Fruit fly (Drosophila melanogaster): ENCODE data around the gene chm.

The chm gene

dm6 chr2L:7395813-7396212, 16.4 kb upstream of the chm start (continued):
- TF ChIP-seq Drgx (GFP tag; IDR thresholded peaks at IDR 0.05), result no peak
- peak in 1 of 2 experiments; percentile 44 for TF ChIP-seq dpn (GFP tag; optimal IDR thresholded peaks at IDR 0.05)
- TF ChIP-seq Bdp1 (GFP tag; optimal IDR thresholded peaks at IDR 0.05), result no peak
- TF ChIP-seq pan (optimal IDR thresholded peaks at IDR 0.05), result no peak
- TF ChIP-seq pan (GFP tag; optimal IDR thresholded peaks at IDR 0.05 in 1 of 2, IDR thresholded peaks at IDR 0.05 in 1 of 2), result peak in 1 of 2 experiments; percentile 53
- TF ChIP-seq CG11504 (tag; optimal IDR thresholded peaks at IDR 0.05), result peak; percentile 86
- peak; percentile 57 for TF ChIP-seq CG8388 (GFP tag; optimal IDR thresholded peaks at IDR 0.05)
- peak; percentile 31; the same call in 1 of the 3 replicates for TF ChIP-seq CG14050 (GFP tag; IDR thresholded peaks at IDR 0.05)
- peak; percentile 44 for TF ChIP-seq CG10979 (tag; optimal IDR thresholded peaks at IDR 0.05)
- no peak for TF ChIP-seq pnt (GFP tag; optimal IDR thresholded peaks at IDR 0.05)
- TF ChIP-seq Ssrp (tag; optimal IDR thresholded peaks at IDR 0.05), result peak; percentile 60
- TF ChIP-seq ac (GFP tag; optimal IDR thresholded peaks at IDR 0.05), result no peak
- peak; percentile 34 for TF ChIP-seq Dek (tag; optimal IDR thresholded peaks at IDR 0.05)
- no peak for TF ChIP-seq CG6272 (GFP tag; IDR thresholded peaks at IDR 0.05)
- TF ChIP-seq CG14710 (tag; optimal IDR thresholded peaks at IDR 0.05), result peak; percentile 11
- TF ChIP-seq D19A (tag; optimal IDR thresholded peaks at IDR 0.05), result peak; percentile 52
- TF ChIP-seq CG16815 (GFP tag; optimal IDR thresholded peaks at IDR 0.05), result peak; percentile 0
- TF ChIP-seq CG10366 (GFP tag; IDR thresholded peaks at IDR 0.05), result peak; percentile 50; the same call in 1 of the 2 replicates
- peak; percentile 14 for TF ChIP-seq CG18476 (GFP tag; optimal IDR thresholded peaks at IDR 0.05)
- no peak for TF ChIP-seq ssp (GFP tag; IDR thresholded peaks at IDR 0.05)
- peak; percentile 65 for TF ChIP-seq Oli (tag; optimal IDR thresholded peaks at IDR 0.05)
- TF ChIP-seq bbx (GFP tag; IDR thresholded peaks at IDR 0.05; ENCODE audit: partially characterized antibody), result no peak
- no peak for TF ChIP-seq CG6654 (GFP tag; optimal IDR thresholded peaks at IDR 0.05)
- peak; percentile 12; the same call in 1 of the 2 replicates for TF ChIP-seq rib (GFP tag; IDR thresholded peaks at IDR 0.05)
- peak; percentile 71 for TF ChIP-seq Rfx (GFP tag; IDR thresholded peaks at IDR 0.05)
- peak; percentile 7 for TF ChIP-seq CG10654 (GFP tag; optimal IDR thresholded peaks at IDR 0.05)
- no peak for TF ChIP-seq D (optimal IDR thresholded peaks at IDR 0.05)
- peak; percentile 23 for TF ChIP-seq D (GFP tag; optimal IDR thresholded peaks at IDR 0.05)
- peak; percentile 7 for TF ChIP-seq tio (GFP tag; optimal IDR thresholded peaks at IDR 0.05)
- TF ChIP-seq CG15073 (GFP tag; optimal IDR thresholded peaks at IDR 0.05), result no peak
- peak; percentile 49 for TF ChIP-seq ind (GFP tag; optimal IDR thresholded peaks at IDR 0.05)
- TF ChIP-seq oc (tag; optimal IDR thresholded peaks at IDR 0.05), result peak; percentile 52
- TF ChIP-seq hkb (optimal IDR thresholded peaks at IDR 0.05), result no peak
- peak; percentile 66 for TF ChIP-seq hkb (GFP tag; IDR thresholded peaks at IDR 0.05)
- peak; percentile 34 for TF ChIP-seq fd96Cb (tag; optimal IDR thresholded peaks at IDR 0.05)
- TF ChIP-seq trh (GFP tag; optimal IDR thresholded peaks at IDR 0.05), result no peak
- TF ChIP-seq CG12744 (GFP tag; optimal IDR thresholded peaks at IDR 0.05), result no peak
- peak; percentile 11 for TF ChIP-seq CG6683 (GFP tag; optimal IDR thresholded peaks at IDR 0.05)
- peak; percentile 49 for TF ChIP-seq BtbVII (GFP tag; optimal IDR thresholded peaks at IDR 0.05)
- TF ChIP-seq CG8359 (GFP tag; optimal IDR thresholded peaks at IDR 0.05; ENCODE audit: borderline replicate concordance), result no peak
- 0 out of 2 replicates have a peak, but pooled peaks have one; percentile 32 for TF ChIP-seq al (GFP tag; IDR thresholded peaks at IDR 0.05)
- TF ChIP-seq PHDP (tag; optimal IDR thresholded peaks at IDR 0.05), result peak; percentile 75
- TF ChIP-seq ATbp (GFP tag; optimal IDR thresholded peaks at IDR 0.05), result peak; percentile 44
- peak; percentile 22 for TF ChIP-seq CG15601 (tag; optimal IDR thresholded peaks at IDR 0.05)
- no peak for TF ChIP-seq Bteb2 (GFP tag; optimal IDR thresholded peaks at IDR 0.05)
- TF ChIP-seq CG2116 (GFP tag; optimal IDR thresholded peaks at IDR 0.05), result no peak
- TF ChIP-seq CG10959 (GFP tag; IDR thresholded peaks at IDR 0.05), result no peak
- TF ChIP-seq salm (tag; optimal IDR thresholded peaks at IDR 0.05), result peak; percentile 46
- TF ChIP-seq Nf-YA (GFP tag; IDR thresholded peaks at IDR 0.05), result 0 out of 2 replicates have a peak, but pooled peaks have one; percentile 35
- peak; percentile 70 for TF ChIP-seq CG17361 (GFP tag; IDR thresholded peaks at IDR 0.05)
- TF ChIP-seq Abd-B (GFP tag; optimal IDR thresholded peaks at IDR 0.05), result peak; percentile 44

Measured in whole organism, embryonic.